Worm (Caenorhabditis elegans) whole organism, L4 larva: ENCODE results near the gene Y49F6C.8.

Source experiments
- D1046.2 ChIP-seq: fragments of 200-800 bp; sonication (Bioruptor generic); IDR thresholded peaks from 2 replicates; pipeline ENCODE4 v1.3.6; 2022; ENCODE audit warnings: missing genetic modification characterization, missing compliant biosample characterization
- F10B5.3 ChIP-seq: sonication (generic microtip); optimal IDR thresholded peaks from 2 replicates; lab custom pipeline; 2016; ENCODE audit warnings: mild to moderate bottlenecking, missing genetic modification characterization, missing compliant biosample characterization
- F26F4.8 ChIP-seq: fragments of 200-800 bp; sonication (Bioruptor generic); conservative IDR thresholded peaks from 2 replicates; pipeline ENCODE4 v1.3.6; 2022; ENCODE audit warnings: missing genetic modification characterization, missing compliant biosample characterization
- F49E8.2 ChIP-seq: sonication (generic microtip); optimal IDR thresholded peaks from 2 replicates; lab custom pipeline; 2016; ENCODE audit warnings: missing compliant biosample characterization, mild to moderate bottlenecking, missing genetic modification characterization, borderline replicate concordance
- R02D3.7 ChIP-seq: fragments of 150-350 bp; sonication (generic microtip); optimal IDR thresholded peaks from 3 replicates; lab custom pipeline; 2014; ENCODE audit warnings: missing biosample characterization, missing genetic modification characterization
- Y48G9A.11 ChIP-seq: fragments of 200-800 bp; sonication (Bioruptor generic); IDR thresholded peaks from 2 replicates; pipeline ENCODE4 v1.3.6; 2022; ENCODE audit warnings: missing genetic modification reagents, missing genetic modification characterization, missing compliant biosample characterization
- Y75B8A.6 ChIP-seq: fragments of 200-800 bp; sonication (Bioruptor generic); IDR thresholded peaks from 2 replicates; pipeline ENCODE4 v1.3.6; 2022; ENCODE audit warnings: missing genetic modification reagents, missing genetic modification characterization, missing compliant biosample characterization
- aha-1 ChIP-seq: fragments of 150-350 bp; peaks from one replicate; lab custom pipeline; 2014; ENCODE audit warnings: missing biosample characterization, missing genetic modification characterization
- aly-2 ChIP-seq: sonication (generic microtip); optimal IDR thresholded peaks from 2 replicates; lab custom pipeline; 2018; ENCODE audit warnings: missing biosample characterization, missing genetic modification characterization
- arid-1 ChIP-seq: fragments of 200-800 bp; sonication (Bioruptor generic); conservative IDR thresholded peaks from 2 replicates; pipeline ENCODE4 v1.3.6; 2022; ENCODE audit warnings: missing genetic modification reagents, missing genetic modification characterization, missing compliant biosample characterization
- ceh-28 ChIP-seq: fragments of 150-350 bp; optimal IDR thresholded peaks from 2 replicates; lab custom pipeline; 2014; ENCODE audit warnings: missing biosample characterization, missing genetic modification reagents, missing genetic modification characterization
- daf-16 ChIP-seq, 3 experiments: sonication (generic microtip); optimal IDR thresholded peaks; 2 replicates each; lab custom pipeline; 2016 to 2017; ENCODE audit warnings: missing genetic modification characterization in 3 of 3, missing genetic modification reagents in 3 of 3, mild to moderate bottlenecking in 2 of 3, missing compliant biosample characterization in 2 of 3, missing biosample characterization in 1 of 3, moderate library complexity in 1 of 3
- daf-8 ChIP-seq: fragments of 200-800 bp; sonication (Bioruptor generic); IDR thresholded peaks from 2 replicates; pipeline ENCODE4 v1.3.6; 2022; ENCODE audit warnings: missing genetic modification characterization, missing compliant biosample characterization
- dmd-9 ChIP-seq: fragments of 200-800 bp; sonication (Bioruptor generic); IDR thresholded peaks from 2 replicates; pipeline ENCODE4 v1.3.6; 2022; ENCODE audit warnings: missing genetic modification reagents, missing genetic modification characterization, missing compliant biosample characterization
- egl-27 ChIP-seq: sonication (generic microtip); optimal IDR thresholded peaks from 3 replicates; lab custom pipeline; 2017; ENCODE audit warnings: missing biosample characterization, missing genetic modification reagents, missing genetic modification characterization
- hif-1 ChIP-seq, 2 experiments: sonication (generic microtip); optimal IDR thresholded peaks; 2 replicates each; lab custom pipeline; 2016 to 2017; ENCODE audit warnings: missing compliant biosample characterization in 2 of 2, missing genetic modification characterization in 2 of 2, missing genetic modification reagents in 2 of 2, missing genotype in 2 of 2, mild to moderate bottlenecking in 1 of 2
- lim-7 ChIP-seq: fragments of 200-800 bp; sonication (Bioruptor generic); IDR thresholded peaks from 2 replicates; pipeline ENCODE4 v1.3.6; 2022; ENCODE audit warnings: missing genetic modification characterization, missing compliant biosample characterization
- lin-38 ChIP-seq: fragments of 200-800 bp; sonication (Bioruptor generic); IDR thresholded peaks from 2 replicates; pipeline ENCODE4 v1.3.6; 2022; ENCODE audit warnings: missing genetic modification reagents, missing genetic modification characterization, missing compliant biosample characterization
- lin-39 ChIP-seq: fragments of 150-350 bp; optimal IDR thresholded peaks from 2 replicates; lab custom pipeline; 2014; ENCODE audit warnings: missing biosample characterization, missing genetic modification reagents, missing genetic modification characterization
- lsy-2 ChIP-seq, 2 experiments: fragments of 150-350 bp in 1 of 2; sonication (generic microtip) in 1 of 2; optimal IDR thresholded peaks; 2 replicates each; lab custom pipeline; 2014 to 2017; ENCODE audit warnings: missing biosample characterization in 2 of 2, missing genetic modification characterization in 2 of 2
- mdl-1 ChIP-seq, 2 experiments: fragments of 150-350 bp in 1 of 2; sonication (generic microtip) in 1 of 2; optimal IDR thresholded peaks; 2 replicates each; lab custom pipeline; 2014 to 2017; ENCODE audit warnings: missing biosample characterization in 2 of 2, missing genetic modification characterization in 2 of 2
- mdt-29 ChIP-seq: fragments of 200-800 bp; sonication (Bioruptor generic); IDR thresholded peaks from 2 replicates; pipeline ENCODE4 v1.3.6; 2022; ENCODE audit warnings: missing genetic modification reagents, missing genetic modification characterization, missing compliant biosample characterization
- nhr-11 ChIP-seq: fragments of 150-350 bp; optimal IDR thresholded peaks from 2 replicates; lab custom pipeline; 2014; ENCODE audit warnings: missing biosample characterization, missing genetic modification characterization
- nhr-42 ChIP-seq: fragments of 200-800 bp; sonication (Bioruptor generic); IDR thresholded peaks from 2 replicates; pipeline ENCODE4 v1.3.6; 2022; ENCODE audit warnings: missing genetic modification characterization, missing compliant biosample characterization
- nhr-48 ChIP-seq: sonication (generic microtip); optimal IDR thresholded peaks from 2 replicates; lab custom pipeline; 2016; ENCODE audit warnings: mild to moderate bottlenecking, missing genetic modification characterization, missing compliant biosample characterization
- nhr-6 ChIP-seq: fragments of 150-350 bp; optimal IDR thresholded peaks from 2 replicates; lab custom pipeline; 2014; ENCODE audit warnings: missing biosample characterization, missing genetic modification characterization
- pha-4 ChIP-seq, 2 experiments: fragments of 150-350 bp in 1 of 2; fragments of 200-800 bp in 1 of 2; sonication (Bioruptor generic) in 1 of 2; IDR thresholded peaks in 1 of 2; optimal IDR thresholded peaks in 1 of 2; 2 replicates each; pipeline versions ENCODE4 v1.3.6 to Lab custom; 2014 to 2022; ENCODE audit warnings: missing genetic modification characterization in 2 of 2, missing genetic modification reagents in 2 of 2, missing biosample characterization in 1 of 2, missing compliant biosample characterization in 1 of 2
- rbr-2 ChIP-seq: sonication (generic microtip); optimal IDR thresholded peaks from 2 replicates; lab custom pipeline; 2016; ENCODE audit warnings: missing genotype, missing genetic modification characterization, missing compliant biosample characterization
- skn-1 ChIP-seq: fragments of 150-350 bp; optimal IDR thresholded peaks from 2 replicates; lab custom pipeline; 2014; ENCODE audit warnings: missing biosample characterization, missing genetic modification characterization
- snpc-1.2 ChIP-seq: fragments of 200-800 bp; sonication (Bioruptor generic); IDR thresholded peaks from 2 replicates; pipeline ENCODE4 v1.3.6; 2022; ENCODE audit warnings: missing genetic modification reagents, missing genetic modification characterization, missing compliant biosample characterization
- spr-3 ChIP-seq: fragments of 200-800 bp; sonication (Bioruptor generic); optimal IDR thresholded peaks from 2 replicates; lab custom pipeline; 2018; ENCODE audit warnings: mild to moderate bottlenecking, missing genetic modification characterization, missing compliant biosample characterization
- unc-130 ChIP-seq: sonication (generic microtip); optimal IDR thresholded peaks from 2 replicates; lab custom pipeline; 2016; ENCODE audit warnings: missing genetic modification reagents, missing genetic modification characterization, missing compliant biosample characterization
- ztf-7 ChIP-seq: fragments of 150-350 bp; optimal IDR thresholded peaks from 2 replicates; lab custom pipeline; 2014; ENCODE audit warnings: missing biosample characterization, missing genetic modification characterization

Gene Y49F6C.8

ce11 chrII:3367100-3367499 lies 2.8 kb downstream of the Y49F6C.8 start, which contains the start of gene Y49F6C.6:
Gene Y49F6C.6, minus strand, starts transcription at chrII:3367200.
- no peak for TF ChIP-seq lin-39 (tag; lab: Kevin White, UChicago)
- TF ChIP-seq egl-27 (tag; lab: Kevin White, UChicago) = no peak
- no peak for TF ChIP-seq F10B5.3
- no peak for TF ChIP-seq Y75B8A.6 (GFP tag; lab: Robert Waterston, UW)
- TF ChIP-seq nhr-42 (GFP tag; lab: Robert Waterston, UW) = no peak
- no peak for TF ChIP-seq hif-1 (tag; optimal IDR thresholded peaks at IDR 0.05; lab: Kevin White, UChicago)
- no peak for TF ChIP-seq spr-3 (GFP tag; lab: Kevin White, UChicago)
- TF ChIP-seq nhr-11 (tag; lab: Kevin White, UChicago) = no peak
- no peak for TF ChIP-seq F49E8.2
- TF ChIP-seq ztf-7 (tag; lab: Kevin White, UChicago) = no peak
- no peak for TF ChIP-seq daf-8 (GFP tag; lab: Robert Waterston, UW)
- no peak for TF ChIP-seq aly-2 (tag; lab: Kevin White, UChicago)
- no peak for TF ChIP-seq lim-7 (GFP tag; lab: Robert Waterston, UW)
- no peak for TF ChIP-seq snpc-1.2 (GFP tag; lab: Robert Waterston, UW)
- no peak for TF ChIP-seq unc-130
- TF ChIP-seq D1046.2 (GFP tag; lab: Robert Waterston, UW) = no peak
- no peak for TF ChIP-seq rbr-2 (tag; lab: Kevin White, UChicago)
- no peak for TF ChIP-seq F26F4.8 (GFP tag; lab: Robert Waterston, UW)

DNA sequence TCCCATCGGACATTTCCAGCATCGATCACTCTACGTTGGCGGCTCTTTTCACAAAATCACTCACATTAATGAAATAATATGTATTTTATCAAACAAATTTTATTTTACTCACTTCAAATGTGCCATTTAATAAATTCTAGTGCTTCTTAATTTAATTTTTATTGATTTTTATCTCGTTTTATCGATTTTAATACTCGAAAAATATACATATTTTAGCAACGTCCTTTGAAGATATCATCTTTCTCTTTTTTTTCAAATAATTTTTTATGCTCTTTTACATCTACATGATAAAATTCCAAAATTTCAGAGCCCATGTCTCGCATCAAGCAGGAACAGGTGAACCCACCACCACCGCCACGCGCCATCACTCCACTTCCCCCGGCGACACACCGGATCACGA lies 11.1 kb downstream of the Y49F6C.8 start, which contains the start of the genes lido-14 and bath-27:
Gene lido-14 (plus strand): TSS at position 301 of the 400 bp plus-strand sequence.
Gene bath-27 (plus strand): TSS at position 306 of the 400 bp plus-strand sequence.
- TF ChIP-seq daf-8 (GFP tag; lab: Robert Waterston, UW) (no peak), Y48G9A.11 (GFP tag; lab: Robert Waterston, UW) (no peak), skn-1 (no peak), R02D3.7 (tag; lab: Kevin White, UChicago) (no peak), ceh-28 (tag; lab: Kevin White, UChicago) (no peak), daf-16 (GFP tag; optimal IDR thresholded peaks at IDR 0.05; lab: Kevin White, UChicago) (no peak), daf-16 (tag; optimal IDR thresholded peaks at IDR 0.05; lab: Kevin White, UChicago) (no peak)

- TF ChIP-seq nhr-48 (tag; lab: Kevin White, UChicago) = no peak
- no peak for TF ChIP-seq mdt-29
- TF ChIP-seq nhr-6 = no peak
- TF ChIP-seq mdl-1 (tag; optimal IDR thresholded peaks at IDR 0.05; lab: Kevin White, UChicago) = no peak
- no peak for TF ChIP-seq dmd-9
- no peak for TF ChIP-seq lin-38 (GFP tag; lab: Robert Waterston, UW)
- no peak for TF ChIP-seq aha-1 (tag; lab: Kevin White, UChicago)
- no peak for TF ChIP-seq arid-1 (GFP tag; lab: Robert Waterston, UW)
- no peak for TF ChIP-seq hif-1 (tag; optimal IDR thresholded peaks at IDR 0.05; lab: Kevin White, UChicago)
- TF ChIP-seq pha-4 (GFP tag; IDR thresholded peaks at IDR 0.05; lab: Robert Waterston, UW) = no peak
- TF ChIP-seq pha-4 (tag; optimal IDR thresholded peaks at IDR 0.05; lab: Kevin White, UChicago) = no peak
- no peak for TF ChIP-seq lsy-2 (tag; optimal IDR thresholded peaks at IDR 0.05; lab: Kevin White, UChicago)
- TF ChIP-seq, all 104 proteins: peak for 0
Observed at ce11 chrII:3349820-3350291, 20.1 kb downstream of the Y49F6C.8 start, which contains the start of gene F14D2.8. Gene F14D2.8, minus strand, starts transcription at chrII:3349870.

DNA sequence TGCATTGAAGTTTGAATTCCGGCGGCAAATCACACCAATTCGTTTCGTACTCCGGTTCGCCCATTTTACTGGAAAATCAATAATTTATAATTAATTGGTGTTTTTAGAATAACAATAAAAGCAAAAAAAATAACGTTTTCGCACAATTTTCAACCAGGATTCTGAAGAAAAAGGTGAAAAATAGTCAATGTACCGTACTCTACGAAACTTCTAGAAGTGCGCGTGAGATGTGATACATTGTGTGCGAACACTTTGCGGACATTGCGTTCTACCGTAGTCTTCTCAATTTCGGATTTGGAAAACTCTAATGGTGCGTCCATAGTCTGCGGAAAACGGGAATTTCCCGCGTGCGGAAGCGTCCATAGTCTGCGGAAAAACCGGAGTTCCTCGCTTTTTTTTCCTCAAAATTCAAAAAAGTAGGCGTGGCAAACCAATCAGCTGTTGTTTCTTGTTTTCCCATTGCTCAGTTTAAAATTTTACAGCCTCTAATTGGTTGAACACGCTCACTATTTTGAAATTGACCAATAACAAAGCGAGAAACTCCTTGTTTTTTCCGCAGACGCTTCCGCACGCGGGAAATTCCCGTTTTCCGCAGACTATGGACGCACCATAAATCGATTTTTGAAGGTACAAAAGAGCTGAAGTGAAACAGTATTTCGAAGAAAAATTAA lies 21.8 kb downstream of the Y49F6C.8 start, which contains the start of the genes F14D2.14 and bath-29:
Gene F14D2.14 (minus strand): TSS at position 51 of the 671 bp plus-strand sequence.
Gene bath-29 (plus strand): TSS at position 621 of the 671 bp plus-strand sequence.
- TF ChIP-seq rbr-2 (tag; lab: Kevin White, UChicago) (no peak), aha-1 (tag; lab: Kevin White, UChicago) (peak; percentile 33)
